Fruit fly (Drosophila melanogaster) whole organism, prepupa: ENCODE data around the gene Tbh.

Experiments used
- Blimp-1 ChIP-seq: fragments of 200-800 bp; sonication (Bioruptor generic); optimal IDR thresholded peaks from 3 replicates; lab custom pipeline; 2017; ENCODE audit warnings: missing biosample characterization, missing genetic modification characterization, mild to moderate bottlenecking, moderate library complexity, missing genetic modification reagents
- CG10631 ChIP-seq: fragments of 200-800 bp; sonication (Bioruptor generic); optimal IDR thresholded peaks from 2 replicates; lab custom pipeline; 2016; ENCODE audit warnings: missing biosample characterization, missing genetic modification characterization
- CG10669 ChIP-seq: fragments of 200-800 bp; sonication (Bioruptor generic); optimal IDR thresholded peaks from 3 replicates; lab custom pipeline; 2018; ENCODE audit warnings: missing biosample characterization, mild to moderate bottlenecking, missing genetic modification characterization, moderate library complexity
- CG11294 ChIP-seq: fragments of 200-800 bp; sonication (Bioruptor generic); IDR thresholded peaks from 2 replicates; pipeline ENCODE4 v1.3.6; 2022; ENCODE audit warnings: missing biosample characterization, missing genetic modification characterization
- CG11762 ChIP-seq: fragments of 200-800 bp; sonication (Bioruptor generic); optimal IDR thresholded peaks from 3 replicates; lab custom pipeline; 2016; ENCODE audit warnings: missing biosample characterization, missing genetic modification characterization; ENCODE audit not compliant: insufficient read depth
- CG11902 ChIP-seq: fragments of 200-800 bp; sonication (Bioruptor generic); optimal IDR thresholded peaks from 3 replicates; lab custom pipeline; 2016; ENCODE audit warnings: missing biosample characterization, missing genetic modification characterization
- CG15336 ChIP-seq: fragments of 200-800 bp; sonication (Bioruptor generic); IDR thresholded peaks from 2 replicates; pipeline ENCODE4 v1.3.6; 2022; ENCODE audit warnings: missing biosample characterization, missing genetic modification characterization
- CG1621 ChIP-seq: fragments of 200-800 bp; sonication (Bioruptor generic); optimal IDR thresholded peaks from 3 replicates; lab custom pipeline; 2018; ENCODE audit warnings: missing biosample characterization, mild to moderate bottlenecking, missing genetic modification characterization
- CG16779 ChIP-seq: fragments of 200-800 bp; sonication (Bioruptor generic); optimal IDR thresholded peaks from 3 replicates; lab custom pipeline; 2017; ENCODE audit warnings: missing biosample characterization, mild to moderate bottlenecking, missing genetic modification characterization
- CG3032 ChIP-seq: fragments of 200-800 bp; optimal IDR thresholded peaks from 2 replicates; lab custom pipeline; 2019; ENCODE audit warnings: missing biosample characterization, mild to moderate bottlenecking, missing genetic modification characterization, moderate library complexity
- CG31627 ChIP-seq: fragments of 200-800 bp; sonication (Bioruptor generic); optimal IDR thresholded peaks from 3 replicates; lab custom pipeline; 2016; ENCODE audit warnings: missing biosample characterization, missing genetic modification characterization
- CG34406 ChIP-seq: fragments of 200-800 bp; sonication (Bioruptor generic); optimal IDR thresholded peaks from 3 replicates; lab custom pipeline; 2016; ENCODE audit warnings: missing biosample characterization, missing genetic modification characterization
- CG4318 ChIP-seq: fragments of 200-800 bp; sonication (Bioruptor generic); optimal IDR thresholded peaks from 3 replicates; lab custom pipeline; 2017; ENCODE audit warnings: missing biosample characterization, mild to moderate bottlenecking, missing genetic modification characterization
- CG6276 ChIP-seq: fragments of 200-800 bp; sonication (Bioruptor generic); optimal IDR thresholded peaks from 2 replicates; lab custom pipeline; 2017; ENCODE audit warnings: missing biosample characterization, mild to moderate bottlenecking, missing genetic modification characterization
- CG6808 ChIP-seq: fragments of 200-800 bp; sonication (Bioruptor generic); optimal IDR thresholded peaks from 3 replicates; lab custom pipeline; 2017; ENCODE audit warnings: missing biosample characterization, missing genetic modification characterization, mild to moderate bottlenecking, moderate library complexity, missing genetic modification reagents
- CG6854 ChIP-seq: fragments of 200-800 bp; sonication (Bioruptor generic); optimal IDR thresholded peaks from 2 replicates; lab custom pipeline; 2017; ENCODE audit warnings: missing biosample characterization, mild to moderate bottlenecking, missing genetic modification characterization
- CG8119 ChIP-seq: fragments of 200-800 bp; sonication (Bioruptor generic); IDR thresholded peaks from 3 replicates; pipeline ENCODE4 v1.3.6; 2022; ENCODE audit warnings: missing biosample characterization, missing genetic modification characterization
- CG8319 ChIP-seq: fragments of 200-800 bp; sonication (Bioruptor generic); optimal IDR thresholded peaks from 3 replicates; lab custom pipeline; 2016; ENCODE audit warnings: missing biosample characterization, missing genetic modification characterization
- CG8632 ChIP-seq: fragments of 200-800 bp; sonication (Bioruptor generic); optimal IDR thresholded peaks from 3 replicates; lab custom pipeline; 2016; ENCODE audit warnings: missing biosample characterization, missing genetic modification characterization
- CG9139 ChIP-seq: fragments of 200-800 bp; sonication (Bioruptor generic); optimal IDR thresholded peaks from 3 replicates; lab custom pipeline; 2017; ENCODE audit warnings: missing biosample characterization, mild to moderate bottlenecking, missing genetic modification characterization
- Eip78C ChIP-seq: fragments of 200-800 bp; sonication (Bioruptor generic); peaks from one replicate; lab custom pipeline; 2016; ENCODE audit warnings: missing biosample characterization, missing genetic modification characterization
- Eip93F ChIP-seq: fragments of 200-800 bp; sonication (Bioruptor generic); optimal IDR thresholded peaks from 2 replicates; lab custom pipeline; 2016; ENCODE audit warnings: missing biosample characterization, mild to moderate bottlenecking, missing genetic modification characterization
- Ets21C ChIP-seq: fragments of 200-800 bp; sonication (Bioruptor generic); optimal IDR thresholded peaks from 3 replicates; lab custom pipeline; 2016; ENCODE audit warnings: missing biosample characterization, missing genetic modification characterization
- Gug ChIP-seq: fragments of 200-800 bp; sonication (Bioruptor generic); IDR thresholded peaks from 2 replicates; pipeline ENCODE4 v1.3.6; 2022; ENCODE audit warnings: missing biosample characterization, missing genetic modification characterization
- Hr38 ChIP-seq: sonication (Bioruptor generic); optimal IDR thresholded peaks from 2 replicates; lab custom pipeline; 2016; ENCODE audit warnings: missing biosample characterization, missing genetic modification characterization
- Lpt ChIP-seq: fragments of 200-800 bp; sonication (Bioruptor generic); optimal IDR thresholded peaks from 3 replicates; lab custom pipeline; 2016; ENCODE audit warnings: missing biosample characterization, missing genetic modification characterization
- Met ChIP-seq: fragments of 200-800 bp; sonication (Bioruptor generic); optimal IDR thresholded peaks from 3 replicates; lab custom pipeline; 2016; ENCODE audit warnings: missing biosample characterization, missing genetic modification characterization
- OdsH ChIP-seq: fragments of 200-800 bp; sonication (Bioruptor generic); optimal IDR thresholded peaks from 3 replicates; lab custom pipeline; 2016; ENCODE audit warnings: missing biosample characterization, missing genetic modification characterization
- Smox ChIP-seq: fragments of 200-800 bp; sonication (Bioruptor generic); optimal IDR thresholded peaks from 3 replicates; lab custom pipeline; 2016; ENCODE audit warnings: missing biosample characterization, missing genetic modification characterization
- Sox102F ChIP-seq: fragments of 200-800 bp; sonication (Bioruptor generic); optimal IDR thresholded peaks from 2 replicates; lab custom pipeline; 2016; ENCODE audit warnings: missing biosample characterization, mild to moderate bottlenecking, missing genetic modification characterization
- Sox14 ChIP-seq: fragments of 200-800 bp; sonication (Bioruptor generic); optimal IDR thresholded peaks from 3 replicates; lab custom pipeline; 2016; ENCODE audit warnings: missing biosample characterization, missing genetic modification characterization
- achi ChIP-seq: fragments of 200-800 bp; sonication (Bioruptor generic); optimal IDR thresholded peaks from 3 replicates; lab custom pipeline; 2016; ENCODE audit warnings: missing biosample characterization, missing genetic modification characterization
- cyc ChIP-seq: fragments of 200-800 bp; sonication (Bioruptor generic); optimal IDR thresholded peaks from 3 replicates; lab custom pipeline; 2016; ENCODE audit warnings: missing biosample characterization, missing genetic modification characterization
- dac ChIP-seq: fragments of 200-800 bp; sonication (Bioruptor generic); optimal IDR thresholded peaks from 2 replicates; lab custom pipeline; 2017; ENCODE audit warnings: missing biosample characterization, mild to moderate bottlenecking, missing genetic modification characterization
- eg ChIP-seq: fragments of 200-800 bp; sonication (Bioruptor generic); IDR thresholded peaks from 3 replicates; pipeline ENCODE4 v1.3.6; 2022; ENCODE audit warnings: missing biosample characterization, missing genetic modification characterization
- esn ChIP-seq: fragments of 200-800 bp; sonication (Bioruptor generic); optimal IDR thresholded peaks from 2 replicates; lab custom pipeline; 2016; ENCODE audit warnings: missing biosample characterization, mild to moderate bottlenecking, missing genetic modification characterization, moderate library complexity
- fd59A ChIP-seq: fragments of 200-800 bp; sonication (Bioruptor generic); optimal IDR thresholded peaks from 2 replicates; lab custom pipeline; 2017; ENCODE audit warnings: missing biosample characterization, mild to moderate bottlenecking, missing genetic modification characterization, missing genetic modification reagents
- fkh ChIP-seq: fragments of 200-800 bp; sonication (Bioruptor generic); optimal IDR thresholded peaks from 3 replicates; lab custom pipeline; 2017; ENCODE audit warnings: missing biosample characterization, mild to moderate bottlenecking, missing genetic modification characterization, moderate library complexity
- lz ChIP-seq: fragments of 200-800 bp; sonication (Bioruptor generic); optimal IDR thresholded peaks from 3 replicates; lab custom pipeline; 2016; ENCODE audit warnings: missing biosample characterization, missing genetic modification characterization
- net ChIP-seq: fragments of 200-800 bp; sonication (Bioruptor generic); optimal IDR thresholded peaks from 3 replicates; lab custom pipeline; 2016; ENCODE audit warnings: missing biosample characterization, missing genetic modification characterization
- pdm3 ChIP-seq: fragments of 200-800 bp; sonication (Bioruptor generic); optimal IDR thresholded peaks from 3 replicates; lab custom pipeline; 2016; ENCODE audit warnings: missing biosample characterization, missing genetic modification characterization
- spab ChIP-seq: fragments of 200-800 bp; sonication (Bioruptor generic); optimal IDR thresholded peaks from 2 replicates; lab custom pipeline; 2017; ENCODE audit warnings: missing biosample characterization, mild to moderate bottlenecking, missing genetic modification characterization, missing genetic modification reagents
- ss ChIP-seq, 2 experiments: fragments of 200-800 bp; sonication (Bioruptor generic); optimal IDR thresholded peaks; 2 replicates in 1 of 2; 3 replicates in 1 of 2; lab custom pipeline; 2017 to 2018; ENCODE audit warnings: mild to moderate bottlenecking in 2 of 2, missing biosample characterization in 2 of 2, missing genetic modification characterization in 2 of 2, moderate library complexity in 1 of 2
- svp ChIP-seq: fragments of 200-800 bp; sonication (Bioruptor generic); peaks from one replicate; lab custom pipeline; 2016; ENCODE audit warnings: missing biosample characterization, missing genetic modification characterization
- topi ChIP-seq: fragments of 200-800 bp; sonication (Bioruptor generic); optimal IDR thresholded peaks from 3 replicates; lab custom pipeline; 2016; ENCODE audit warnings: missing biosample characterization, missing genetic modification characterization
- vri ChIP-seq: fragments of 200-800 bp; sonication (Bioruptor generic); optimal IDR thresholded peaks from 3 replicates; lab custom pipeline; 2016; ENCODE audit warnings: missing biosample characterization, mild to moderate bottlenecking, missing genetic modification characterization

The Tbh gene

dm6 chrX:8056597-8057228, 61.2 kb downstream of the Tbh start (continued):
- peak; percentile 62; the same call in 2 of the 3 replicates for TF ChIP-seq CG8119 (GFP tag; lab: Robert Waterston, UW)
- TF ChIP-seq CG6276 (GFP tag; lab: Kevin White, UChicago): peak; percentile 9
- no peak for TF ChIP-seq CG6854
- TF ChIP-seq CG31627 (GFP tag; lab: Kevin White, UChicago): no peak
- no peak for TF ChIP-seq Gug (GFP tag; lab: Robert Waterston, UW)
- peak; percentile 47 for TF ChIP-seq svp (GFP tag; lab: Kevin White, UChicago)
- no peak for TF ChIP-seq CG11902 (GFP tag; lab: Kevin White, UChicago)
- TF ChIP-seq CG11294 (GFP tag; lab: Robert Waterston, UW): no peak
- TF ChIP-seq dac (GFP tag; lab: Kevin White, UChicago): no peak
- no peak for TF ChIP-seq fd59A
- TF ChIP-seq CG34406: no peak
- TF ChIP-seq Smox: no peak
- TF ChIP-seq CG10669 (GFP tag; lab: Kevin White, UChicago): peak; percentile 30
- TF ChIP-seq vri (GFP tag; lab: Kevin White, UChicago): no peak
- no peak for TF ChIP-seq lz
- TF ChIP-seq CG1621: no peak
- TF ChIP-seq ss (GFP tag; optimal IDR thresholded peaks at IDR 0.05; lab: Kevin White, UChicago): peak; percentile 14 to 50
- TF ChIP-seq Blimp-1 (GFP tag; lab: Kevin White, UChicago): no peak
- no peak for TF ChIP-seq CG3032 (tag; lab: Kevin White, UChicago)
- TF ChIP-seq Sox102F: no peak
- no peak for TF ChIP-seq pdm3 (GFP tag; lab: Kevin White, UChicago)
- TF ChIP-seq spab (GFP tag; lab: Kevin White, UChicago): no peak
- peak; percentile 41; the same call in 1 of the 2 replicates for TF ChIP-seq CG15336 (GFP tag; lab: Robert Waterston, UW)
- TF ChIP-seq CG9139 (GFP tag; lab: Kevin White, UChicago): no peak
- no peak for TF ChIP-seq Met (GFP tag; lab: Kevin White, UChicago)
- no peak for TF ChIP-seq CG8632 (GFP tag; lab: Kevin White, UChicago)
- no peak for TF ChIP-seq OdsH

dm6 chrX:8057299-8057730, 61.8 kb downstream of the Tbh start:
- TF ChIP-seq CG8319 (GFP tag; lab: Kevin White, UChicago): peak; percentile 52
- TF ChIP-seq topi (GFP tag; lab: Kevin White, UChicago): peak; percentile 82
- TF ChIP-seq net (GFP tag; lab: Kevin White, UChicago): peak; percentile 75
- TF ChIP-seq CG10631 (GFP tag; lab: Kevin White, UChicago): peak; percentile 71
- peak; percentile 50; the same call in 1 of the 2 replicates for TF ChIP-seq CG11294 (GFP tag; lab: Robert Waterston, UW)
- TF ChIP-seq CG6808 (GFP tag; lab: Kevin White, UChicago): peak; percentile 72
- no peak for TF ChIP-seq CG6854
- peak; percentile 26 for TF ChIP-seq Eip93F
- TF ChIP-seq CG16779 (tag; lab: Kevin White, UChicago): peak; percentile 41
- peak; percentile 68 for TF ChIP-seq achi (GFP tag; lab: Kevin White, UChicago)
- peak; percentile 53 for TF ChIP-seq Gug (GFP tag; lab: Robert Waterston, UW)
- no peak for TF ChIP-seq Hr38 (GFP tag; lab: Kevin White, UChicago)
- no peak; the same call in 1 of the 3 replicates for TF ChIP-seq eg (GFP tag; lab: Robert Waterston, UW)
- peak; percentile 74 for TF ChIP-seq CG3032 (tag; lab: Kevin White, UChicago)
- TF ChIP-seq fkh (GFP tag; lab: Kevin White, UChicago): no peak
- peak; percentile 62 for TF ChIP-seq Ets21C (GFP tag; lab: Kevin White, UChicago)
- peak; percentile 74 for TF ChIP-seq dac (GFP tag; lab: Kevin White, UChicago)
- peak; percentile 17 for TF ChIP-seq CG1621
- peak; percentile 84 for TF ChIP-seq CG4318 (GFP tag; lab: Kevin White, UChicago)
- peak; percentile 68 for TF ChIP-seq CG8632 (GFP tag; lab: Kevin White, UChicago)
- TF ChIP-seq vri (GFP tag; lab: Kevin White, UChicago): no peak
- peak; percentile 82 for TF ChIP-seq Met (GFP tag; lab: Kevin White, UChicago)
- TF ChIP-seq pdm3 (GFP tag; lab: Kevin White, UChicago): peak; percentile 80
- peak; percentile 69 for TF ChIP-seq cyc (GFP tag; lab: Kevin White, UChicago)
- TF ChIP-seq CG15336 (GFP tag; lab: Robert Waterston, UW): peak; percentile 56
- TF ChIP-seq CG11762 (GFP tag; lab: Kevin White, UChicago): peak; percentile 49
- TF ChIP-seq CG11902 (GFP tag; lab: Kevin White, UChicago): peak; percentile 43
- peak; percentile 76 for TF ChIP-seq fd59A
- TF ChIP-seq ss (GFP tag; optimal IDR thresholded peaks at IDR 0.05; lab: Kevin White, UChicago): peak in 1 of 2 experiments; percentile 61
- TF ChIP-seq Smox: no peak
- TF ChIP-seq CG9139 (GFP tag; lab: Kevin White, UChicago): peak; percentile 40
- no peak for TF ChIP-seq Lpt
- TF ChIP-seq Eip78C (GFP tag; lab: Kevin White, UChicago): peak; percentile 91
- peak; percentile 83 for TF ChIP-seq Sox14 (GFP tag; lab: Kevin White, UChicago)
- peak; percentile 40 for TF ChIP-seq Sox102F
- peak; percentile 62 for TF ChIP-seq spab (GFP tag; lab: Kevin White, UChicago)
- peak; percentile 79 for TF ChIP-seq esn (GFP tag; lab: Kevin White, UChicago)
